Fruit fly (Drosophila melanogaster) whole organism, embryonic: ENCODE measurements around the gene CG7367.
A peak's percentile ranks its signal among the peaks of the same experiment; 100 is the strongest.

Experiments used
- ATbp ChIP-seq: fragments of 200-800 bp; sonication (Bioruptor generic); optimal IDR thresholded peaks from 2 replicates; lab custom pipeline; 2017; ENCODE audit warnings: missing biosample characterization, mild to moderate bottlenecking, missing genetic modification characterization, missing genetic modification reagents
- Atf-2 ChIP-seq: fragments of 200-800 bp; sonication (Bioruptor generic); optimal IDR thresholded peaks from 2 replicates; lab custom pipeline; 2016; ENCODE audit warnings: missing biosample characterization, missing genetic modification characterization
- CG10431 ChIP-seq: fragments of 200-800 bp; sonication (Bioruptor generic); optimal IDR thresholded peaks from 3 replicates; lab custom pipeline; 2018; ENCODE audit warnings: missing biosample characterization, mild to moderate bottlenecking, missing genetic modification characterization
- CG12769 ChIP-seq: fragments of 200-800 bp; sonication (Bioruptor generic); optimal IDR thresholded peaks from 2 replicates; lab custom pipeline; 2019; ENCODE audit warnings: missing biosample characterization, mild to moderate bottlenecking, missing genetic modification characterization, moderate library complexity
- CG16779 ChIP-seq: fragments of 200-800 bp; sonication (Bioruptor generic); IDR thresholded peaks from 2 replicates; pipeline ENCODE4 v1.3.6; 2022; ENCODE audit warnings: missing biosample characterization, missing genetic modification characterization
- CG17361 ChIP-seq: fragments of 200-800 bp; sonication (Bioruptor generic); IDR thresholded peaks from 3 replicates; pipeline ENCODE4 v1.3.6; 2022; ENCODE audit warnings: missing biosample characterization, missing genetic modification characterization
- CG17829 ChIP-seq: fragments of 200-800 bp; optimal IDR thresholded peaks from 2 replicates; lab custom pipeline; 2019; ENCODE audit warnings: missing biosample characterization, mild to moderate bottlenecking, missing genetic modification characterization, moderate library complexity
- CG18262 ChIP-seq: fragments of 200-800 bp; optimal IDR thresholded peaks from 3 replicates; lab custom pipeline; 2019; ENCODE audit warnings: missing biosample characterization, mild to moderate bottlenecking, missing genetic modification characterization, moderate library complexity
- CG18476 ChIP-seq: fragments of 200-800 bp; sonication (Bioruptor generic); optimal IDR thresholded peaks from 2 replicates; lab custom pipeline; 2016; ENCODE audit warnings: missing biosample characterization, mild to moderate bottlenecking, missing genetic modification characterization
- CG18619 ChIP-seq: fragments of 200-800 bp; sonication (Bioruptor generic); optimal IDR thresholded peaks from 3 replicates; lab custom pipeline; 2017; ENCODE audit warnings: missing biosample characterization, mild to moderate bottlenecking, missing genetic modification characterization
- CG2889 ChIP-seq: fragments of 200-800 bp; sonication (Bioruptor generic); IDR thresholded peaks from 3 replicates; pipeline ENCODE4 v1.3.6; 2022; ENCODE audit warnings: missing biosample characterization, missing genetic modification characterization
- CG30403 ChIP-seq: fragments of 200-800 bp; sonication (Bioruptor generic); optimal IDR thresholded peaks from 3 replicates; lab custom pipeline; 2016; ENCODE audit warnings: missing biosample characterization, missing genetic modification characterization
- CG31388 ChIP-seq: fragments of 200-800 bp; sonication (Bioruptor generic); optimal IDR thresholded peaks from 2 replicates; lab custom pipeline; 2016; ENCODE audit warnings: missing biosample characterization, missing genetic modification characterization
- CG32767 ChIP-seq: fragments of 200-800 bp; sonication (Bioruptor generic); IDR thresholded peaks from 2 replicates; pipeline ENCODE4 v1.3.6; 2022; ENCODE audit warnings: missing biosample characterization, missing genetic modification characterization
- CG32772 ChIP-seq: fragments of 200-800 bp; sonication (Bioruptor generic); IDR thresholded peaks from 2 replicates; pipeline ENCODE4 v1.3.6; 2022; ENCODE audit warnings: missing biosample characterization, missing genetic modification characterization
- CG34224 ChIP-seq: fragments of 200-800 bp; sonication (Bioruptor generic); IDR thresholded peaks from 3 replicates; pipeline ENCODE4 v1.3.6; 2022; ENCODE audit warnings: missing biosample characterization, missing genetic modification characterization; ENCODE audit not compliant: partially characterized antibody
- CG3838 ChIP-seq: fragments of 200-800 bp; sonication (Bioruptor generic); optimal IDR thresholded peaks from 3 replicates; lab custom pipeline; 2016; ENCODE audit warnings: missing biosample characterization, missing genetic modification characterization
- CG3995 ChIP-seq: fragments of 200-800 bp; sonication (Bioruptor generic); optimal IDR thresholded peaks from 3 replicates; lab custom pipeline; 2016; ENCODE audit warnings: missing biosample characterization, missing genetic modification characterization
- CG6683 ChIP-seq: fragments of 200-800 bp; sonication (Bioruptor generic); optimal IDR thresholded peaks from 2 replicates; lab custom pipeline; 2017; ENCODE audit warnings: missing biosample characterization, mild to moderate bottlenecking, missing genetic modification characterization, missing genetic modification reagents
- CG9932 ChIP-seq: fragments of 200-800 bp; sonication (Bioruptor generic); IDR thresholded peaks from 2 replicates; pipeline ENCODE4 v1.3.6; 2022; ENCODE audit warnings: missing biosample characterization, missing genetic modification characterization
- Dfd ChIP-seq, 2 experiments: fragments of >200 bp; optimal IDR thresholded peaks; 2 replicates each; lab custom pipeline; 2017; ENCODE audit warnings: missing biosample characterization in 2 of 2, missing genetic modification characterization in 2 of 2
- HLH4C ChIP-seq: fragments of 200-800 bp; sonication (Bioruptor generic); IDR thresholded peaks from 3 replicates; pipeline ENCODE4 v1.3.6; 2022; ENCODE audit warnings: missing biosample characterization, missing genetic modification characterization; ENCODE audit not compliant: partially characterized antibody
- Hr3 ChIP-seq: fragments of 200-800 bp; sonication (Bioruptor generic); optimal IDR thresholded peaks from 3 replicates; lab custom pipeline; 2016; ENCODE audit warnings: missing biosample characterization, missing genetic modification characterization
- MBD-R2 ChIP-seq: fragments of 200-800 bp; sonication (Bioruptor generic); IDR thresholded peaks from 2 replicates; pipeline ENCODE4 v1.3.6; 2022; ENCODE audit warnings: missing biosample characterization, missing genetic modification characterization
- Opbp ChIP-seq: fragments of 200-800 bp; sonication (Bioruptor generic); IDR thresholded peaks from 3 replicates; pipeline ENCODE4 v1.3.6; 2022; ENCODE audit warnings: missing biosample characterization, missing genetic modification characterization; ENCODE audit not compliant: partially characterized antibody
- Sin3A ChIP-seq: fragments of >200 bp; optimal IDR thresholded peaks from 2 replicates; lab custom pipeline; 2018
- Spps ChIP-seq: fragments of 200-800 bp; sonication (Bioruptor generic); optimal IDR thresholded peaks from 2 replicates; lab custom pipeline; 2018; ENCODE audit warnings: missing biosample characterization, mild to moderate bottlenecking, missing genetic modification characterization
- crol ChIP-seq: fragments of 200-800 bp; sonication (Bioruptor generic); IDR thresholded peaks from 2 replicates; pipeline ENCODE4 v1.3.6; 2022; ENCODE audit warnings: missing biosample characterization, missing genetic modification characterization
- crp ChIP-seq, 2 experiments: fragments of 200-800 bp; sonication (Bioruptor generic); optimal IDR thresholded peaks; 2 replicates in 1 of 2; 3 replicates in 1 of 2; lab custom pipeline; 2017; ENCODE audit warnings: missing biosample characterization in 2 of 2, missing genetic modification characterization in 2 of 2, mild to moderate bottlenecking in 1 of 2, moderate library complexity in 1 of 2
- dysf ChIP-seq: fragments of 200-800 bp; sonication (Bioruptor generic); IDR thresholded peaks from 3 replicates; pipeline ENCODE4 v1.3.6; 2022; ENCODE audit warnings: missing biosample characterization, missing genetic modification characterization
- ems ChIP-seq: fragments of 200-800 bp; sonication (Bioruptor generic); optimal IDR thresholded peaks from 3 replicates; lab custom pipeline; 2016; ENCODE audit warnings: missing biosample characterization, missing genetic modification characterization
- ewg ChIP-seq: fragments of 200-800 bp; sonication (Bioruptor generic); optimal IDR thresholded peaks from 3 replicates; lab custom pipeline; 2017; ENCODE audit warnings: mild to moderate bottlenecking, missing biosample characterization, missing genetic modification reagents, missing genetic modification characterization
- fd96Cb ChIP-seq: fragments of 200-800 bp; sonication (Bioruptor generic); optimal IDR thresholded peaks from 2 replicates; lab custom pipeline; 2018; ENCODE audit warnings: missing biosample characterization, mild to moderate bottlenecking, missing genetic modification characterization, moderate library complexity
- gcm ChIP-seq: fragments of 200-800 bp; sonication (Bioruptor generic); optimal IDR thresholded peaks from 2 replicates; lab custom pipeline; 2019; ENCODE audit warnings: missing biosample characterization, mild to moderate bottlenecking, missing genetic modification characterization, moderate library complexity
- grau ChIP-seq: fragments of 200-800 bp; optimal IDR thresholded peaks from 3 replicates; lab custom pipeline; 2019; ENCODE audit warnings: missing biosample characterization, mild to moderate bottlenecking, missing genetic modification characterization, moderate library complexity
- gsb ChIP-seq: fragments of 200-800 bp; sonication (Bioruptor generic); IDR thresholded peaks from 2 replicates; pipeline ENCODE4 v1.3.6; 2022; ENCODE audit warnings: missing biosample characterization, missing genetic modification characterization
- her ChIP-seq: fragments of 200-800 bp; sonication (Bioruptor generic); optimal IDR thresholded peaks from 2 replicates; lab custom pipeline; 2016; ENCODE audit warnings: missing biosample characterization, missing genetic modification characterization
- ken ChIP-seq: fragments of 200-800 bp; sonication (Bioruptor generic); IDR thresholded peaks from 3 replicates; pipeline ENCODE4 v1.3.6; 2022; ENCODE audit warnings: missing biosample characterization, missing genetic modification characterization
- lab ChIP-seq: fragments of 200-800 bp; sonication (Bioruptor generic); optimal IDR thresholded peaks from 3 replicates; lab custom pipeline; 2017; ENCODE audit warnings: missing biosample characterization, missing genetic modification characterization, mild to moderate bottlenecking, moderate library complexity, missing genetic modification reagents
- nau ChIP-seq: fragments of 200-800 bp; sonication (Bioruptor generic); optimal IDR thresholded peaks from 3 replicates; lab custom pipeline; 2017; ENCODE audit warnings: missing biosample characterization, mild to moderate bottlenecking, missing genetic modification characterization, missing genetic modification reagents
- onecut ChIP-seq: fragments of 200-800 bp; sonication (Bioruptor generic); IDR thresholded peaks from 2 replicates; pipeline ENCODE4 v1.3.6; 2022; ENCODE audit warnings: missing biosample characterization, missing genetic modification characterization
- otp ChIP-seq: fragments of 200-800 bp; sonication (Bioruptor generic); IDR thresholded peaks from 3 replicates; pipeline ENCODE4, ENCODE4 v1.3.6; 2022; ENCODE audit warnings: missing biosample characterization, missing genetic modification characterization
- row ChIP-seq: fragments of 200-800 bp; sonication (Bioruptor generic); IDR thresholded peaks from 3 replicates; pipeline ENCODE4 v1.3.6; 2022; ENCODE audit warnings: missing biosample characterization, missing genetic modification characterization
- so ChIP-seq: fragments of 200-800 bp; sonication (Bioruptor generic); IDR thresholded peaks from 3 replicates; pipeline ENCODE4 v1.3.6; 2022; ENCODE audit warnings: missing biosample characterization, missing genetic modification characterization
- stc ChIP-seq: fragments of 200-800 bp; sonication (Bioruptor generic); IDR thresholded peaks from 2 replicates; pipeline ENCODE4 v1.3.6; 2022; ENCODE audit warnings: missing biosample characterization, missing genetic modification characterization
- trem ChIP-seq: fragments of 200-800 bp; optimal IDR thresholded peaks from 3 replicates; lab custom pipeline; 2019; ENCODE audit warnings: missing biosample characterization, mild to moderate bottlenecking, missing genetic modification characterization, moderate library complexity
- ttk ChIP-seq: fragments of 200-800 bp; sonication (Bioruptor generic); IDR thresholded peaks from 2 replicates; pipeline ENCODE4 v2.1.2; 2022; ENCODE audit warnings: missing biosample characterization, missing genetic modification characterization

The CG7367 gene

DNA sequence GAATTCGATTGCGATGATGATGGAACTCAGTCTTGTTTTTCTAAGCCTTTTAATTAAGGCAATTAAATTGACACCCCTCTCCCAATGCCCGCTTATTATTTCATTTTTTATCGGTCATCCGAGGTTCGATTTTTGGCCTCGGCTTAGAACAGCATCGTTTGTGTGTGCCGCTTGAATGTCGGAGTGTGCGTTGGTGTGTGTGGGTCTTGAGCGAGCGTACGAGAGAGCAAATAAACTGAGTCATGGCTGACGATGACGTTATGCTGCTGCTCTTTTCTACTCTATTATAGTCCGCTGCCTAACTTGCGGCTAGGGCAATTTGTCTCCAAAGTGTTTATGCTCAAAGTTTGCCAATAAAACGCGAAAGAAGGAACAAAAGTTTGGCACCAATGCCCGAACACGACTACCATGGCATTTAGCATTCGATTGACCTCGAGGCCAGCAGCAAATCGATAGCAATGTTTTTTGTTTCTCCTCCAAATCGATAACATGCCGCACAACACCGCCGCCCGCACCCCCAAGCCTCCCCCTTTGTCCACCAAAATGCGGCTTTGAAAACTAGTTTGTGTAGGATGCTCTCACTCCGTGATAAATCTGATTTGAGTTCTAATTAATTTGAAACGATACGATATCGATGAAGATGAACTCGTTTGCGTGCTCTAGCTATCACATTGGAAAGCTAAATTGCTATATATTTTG, 46.0 kb upstream of the CG7367 start (continued):
- TF ChIP-seq otp (GFP tag; lab: Robert Waterston, UW): 0 out of 3 replicates have a peak, but pooled peaks have one; percentile 12
- TF ChIP-seq ems (GFP tag; lab: Kevin White, UChicago): no peak
- TF ChIP-seq CG32767: no peak
- TF ChIP-seq so (GFP tag; lab: Robert Waterston, UW): no peak
- TF ChIP-seq dysf: no peak
- TF ChIP-seq CG18476: no peak
- peak; percentile 24; the same call in 1 of the 2 replicates for TF ChIP-seq MBD-R2 (GFP tag; lab: Robert Waterston, UW)
- TF ChIP-seq crol: peak; percentile 83
- 0 out of 3 replicates have a peak, but pooled peaks have one; percentile 4 for TF ChIP-seq CG17361 (GFP tag; lab: Robert Waterston, UW)
- TF ChIP-seq fd96Cb (tag; lab: Kevin White, UChicago): no peak
- TF ChIP-seq Hr3: no peak
- TF ChIP-seq HLH4C: peak; percentile 39; the same call in 2 of the 3 replicates
- TF ChIP-seq CG9932 (GFP tag; lab: Robert Waterston, UW): 0 out of 2 replicates have a peak, but pooled peaks have one; percentile 10
- TF ChIP-seq CG18619 (GFP tag; lab: Kevin White, UChicago): no peak
- TF ChIP-seq Opbp (GFP tag; lab: Robert Waterston, UW): 0 out of 3 replicates have a peak, but pooled peaks have one; percentile 18
- TF ChIP-seq CG3995: no peak
- 0 out of 3 replicates have a peak, but pooled peaks have one; percentile 14 for TF ChIP-seq CG34224 (GFP tag; lab: Robert Waterston, UW)

DNA sequence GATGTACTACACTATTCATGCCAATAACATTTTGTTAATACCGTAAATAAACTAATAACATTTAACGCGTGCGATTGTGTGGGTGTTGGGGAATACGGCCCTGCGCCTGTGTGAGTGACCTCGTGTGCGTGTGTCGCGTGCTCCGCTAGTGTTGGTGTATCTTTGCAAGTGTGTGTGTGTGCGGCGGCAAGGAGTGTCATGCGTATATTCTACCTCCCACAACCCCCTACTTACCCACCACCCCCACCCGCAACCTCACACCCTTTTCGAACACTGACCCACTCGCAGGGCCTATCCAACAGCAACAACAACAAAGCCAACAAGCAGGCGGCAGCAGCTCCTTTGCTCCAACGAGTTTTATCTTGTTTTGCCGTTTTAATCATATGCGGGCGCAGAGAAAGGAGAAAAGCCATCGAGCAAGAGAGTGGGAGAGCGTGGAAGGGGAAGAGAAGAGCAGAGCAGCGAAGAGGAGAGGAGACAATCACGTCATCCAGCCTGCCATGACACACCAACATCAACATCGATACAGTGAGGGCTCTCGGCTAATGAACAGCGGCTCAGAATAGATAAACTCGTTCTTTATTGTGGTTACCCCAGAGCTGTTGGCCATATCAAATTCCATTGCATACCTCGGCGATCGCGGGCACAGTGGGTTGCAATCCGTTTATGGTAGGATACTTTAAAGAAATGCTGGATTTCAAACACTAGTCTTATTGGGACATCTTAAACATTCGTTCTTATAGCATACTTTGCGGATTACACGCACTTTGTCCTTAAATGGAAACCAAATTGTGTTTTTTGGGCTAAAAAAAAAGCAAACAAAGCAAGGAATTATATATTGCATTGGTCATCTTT, 45.0 kb upstream of the CG7367 start:
- peak; percentile 58 for TF ChIP-seq row (GFP tag; lab: Robert Waterston, UW)
- TF ChIP-seq trem (tag; lab: Kevin White, UChicago): no peak
- TF ChIP-seq HLH4C: no peak
- TF ChIP-seq CG3838 (GFP tag; lab: Kevin White, UChicago): no peak
- TF ChIP-seq CG6683 (GFP tag; lab: Kevin White, UChicago): no peak
- TF ChIP-seq crol: peak; percentile 85
- no peak for TF ChIP-seq her (GFP tag; lab: Kevin White, UChicago)
- TF ChIP-seq ATbp: no peak
- TF ChIP-seq nau: no peak
- no peak for TF ChIP-seq stc (GFP tag; lab: Robert Waterston, UW)
- no peak for TF ChIP-seq CG32772 (GFP tag; lab: Robert Waterston, UW)
- TF ChIP-seq lab (GFP tag; lab: Kevin White, UChicago): no peak
- no peak for TF ChIP-seq CG18262 (tag; lab: Kevin White, UChicago)
- no peak for TF ChIP-seq CG31388
- no peak for TF ChIP-seq CG2889 (GFP tag; lab: Robert Waterston, UW)
- TF ChIP-seq grau (tag; lab: Kevin White, UChicago): peak; percentile 87
- TF ChIP-seq CG10431: no peak
- no peak for TF ChIP-seq so (GFP tag; lab: Robert Waterston, UW)
- peak; percentile 8 for TF ChIP-seq Atf-2 (GFP tag; lab: Kevin White, UChicago)
- peak; percentile 36 for TF ChIP-seq CG12769
- TF ChIP-seq ewg (GFP tag; lab: Kevin White, UChicago): peak; percentile 76
- TF ChIP-seq Sin3A (lab: Kevin White, UChicago): no peak
- TF ChIP-seq CG30403 (GFP tag; lab: Kevin White, UChicago): no peak
- TF ChIP-seq crp (GFP tag; optimal IDR thresholded peaks at IDR 0.05; lab: Kevin White, UChicago): no peak
- no peak for TF ChIP-seq Spps (tag; lab: Kevin White, UChicago)
- no peak for TF ChIP-seq onecut (GFP tag; lab: Robert Waterston, UW)
- TF ChIP-seq ken (GFP tag; lab: Robert Waterston, UW): no peak
- no peak for TF ChIP-seq Dfd (GFP tag; optimal IDR thresholded peaks at IDR 0.05; lab: Kevin White, UChicago)
- TF ChIP-seq gsb (GFP tag; lab: Robert Waterston, UW): no peak
- no peak for TF ChIP-seq ttk (GFP tag; lab: Robert Waterston, UW)
- no peak for TF ChIP-seq CG16779 (GFP tag; lab: Robert Waterston, UW)
- peak; percentile 87 for TF ChIP-seq gcm (GFP tag; lab: Kevin White, UChicago)
- TF ChIP-seq CG17829 (tag; lab: Kevin White, UChicago): no peak
